Fruit fly (Drosophila melanogaster) whole organism, embryonic: ENCODE measurements around the gene Vm34Ca.

Experiments used
- Ada2b ChIP-seq: fragments of 200-800 bp; sonication (Bioruptor generic); IDR thresholded peaks from 2 replicates; pipeline ENCODE4 v1.3.6; 2022; ENCODE audit warnings: missing biosample characterization, missing genetic modification characterization
- Awh ChIP-seq: fragments of 200-800 bp; sonication (Bioruptor generic); IDR thresholded peaks from 2 replicates; pipeline ENCODE4, ENCODE4 v1.3.6; 2022; ENCODE audit warnings: missing biosample characterization, missing genetic modification characterization
- CG10654 ChIP-seq: fragments of 200-800 bp; sonication (Bioruptor generic); optimal IDR thresholded peaks from 2 replicates; lab custom pipeline; 2016; ENCODE audit warnings: missing biosample characterization, missing genetic modification characterization
- CG10959 ChIP-seq: fragments of 200-800 bp; sonication (Bioruptor generic); IDR thresholded peaks from 2 replicates; pipeline ENCODE4 v1.3.6; 2022; ENCODE audit warnings: missing biosample characterization, missing genetic modification characterization
- CG11696 ChIP-seq: fragments of 200-800 bp; sonication (Bioruptor generic); IDR thresholded peaks from 2 replicates; pipeline ENCODE4 v1.3.6; 2022; ENCODE audit warnings: missing biosample characterization, missing genetic modification characterization
- CG12104 ChIP-seq: fragments of 200-800 bp; sonication (Bioruptor generic); optimal IDR thresholded peaks from 3 replicates; lab custom pipeline; 2016; ENCODE audit warnings: missing biosample characterization, missing genetic modification characterization
- CG12744 ChIP-seq: fragments of 200-800 bp; sonication (Bioruptor generic); optimal IDR thresholded peaks from 2 replicates; lab custom pipeline; 2016; ENCODE audit warnings: missing biosample characterization, missing genetic modification characterization
- CG12769 ChIP-seq: fragments of 200-800 bp; sonication (Bioruptor generic); optimal IDR thresholded peaks from 2 replicates; lab custom pipeline; 2019; ENCODE audit warnings: missing biosample characterization, mild to moderate bottlenecking, missing genetic modification characterization, moderate library complexity
- CG13775 ChIP-seq: fragments of 200-800 bp; sonication (Bioruptor generic); optimal IDR thresholded peaks from 3 replicates; lab custom pipeline; 2017; ENCODE audit warnings: missing biosample characterization, mild to moderate bottlenecking, missing genetic modification characterization
- CG1603 ChIP-seq: fragments of 200-800 bp; sonication (Bioruptor generic); optimal IDR thresholded peaks from 2 replicates; lab custom pipeline; 2019; ENCODE audit warnings: missing biosample characterization, mild to moderate bottlenecking, missing genetic modification characterization, moderate library complexity
- CG17612 ChIP-seq: fragments of 200-800 bp; sonication (Bioruptor generic); IDR thresholded peaks from 2 replicates; pipeline ENCODE4 v1.3.6; 2022; ENCODE audit warnings: missing biosample characterization, missing genetic modification characterization
- CG18262 ChIP-seq: fragments of 200-800 bp; optimal IDR thresholded peaks from 3 replicates; lab custom pipeline; 2019; ENCODE audit warnings: missing biosample characterization, mild to moderate bottlenecking, missing genetic modification characterization, moderate library complexity
- CG2889 ChIP-seq: fragments of 200-800 bp; sonication (Bioruptor generic); IDR thresholded peaks from 3 replicates; pipeline ENCODE4 v1.3.6; 2022; ENCODE audit warnings: missing biosample characterization, missing genetic modification characterization
- CG32767 ChIP-seq: fragments of 200-800 bp; sonication (Bioruptor generic); IDR thresholded peaks from 2 replicates; pipeline ENCODE4 v1.3.6; 2022; ENCODE audit warnings: missing biosample characterization, missing genetic modification characterization
- CG34376 ChIP-seq: fragments of 200-800 bp; sonication (Bioruptor generic); optimal IDR thresholded peaks from 2 replicates; lab custom pipeline; 2018; ENCODE audit warnings: missing biosample characterization, mild to moderate bottlenecking, missing genetic modification characterization
- CG3838 ChIP-seq: fragments of 200-800 bp; sonication (Bioruptor generic); optimal IDR thresholded peaks from 3 replicates; lab custom pipeline; 2016; ENCODE audit warnings: missing biosample characterization, missing genetic modification characterization
- CG6654 ChIP-seq: fragments of 200-800 bp; sonication (Bioruptor generic); optimal IDR thresholded peaks from 2 replicates; lab custom pipeline; 2017; ENCODE audit warnings: missing biosample characterization, mild to moderate bottlenecking, missing genetic modification characterization
- CG9437 ChIP-seq: fragments of 200-800 bp; sonication (Bioruptor generic); optimal IDR thresholded peaks from 2 replicates; lab custom pipeline; 2018; ENCODE audit warnings: missing biosample characterization, mild to moderate bottlenecking, missing genetic modification characterization
- CkIIα-i1 ChIP-seq: fragments of 200-800 bp; sonication (Bioruptor generic); IDR thresholded peaks from 2 replicates; pipeline ENCODE4 v1.3.6; 2022; ENCODE audit warnings: missing biosample characterization, missing genetic modification characterization
- D19A ChIP-seq: fragments of 200-800 bp; optimal IDR thresholded peaks from 3 replicates; lab custom pipeline; 2019; ENCODE audit warnings: missing biosample characterization, mild to moderate bottlenecking, missing genetic modification characterization, moderate library complexity
- Drgx ChIP-seq: fragments of 200-800 bp; sonication (Bioruptor generic); IDR thresholded peaks from 2 replicates; pipeline ENCODE4 v1.3.6; 2022; ENCODE audit warnings: missing biosample characterization, missing genetic modification characterization
- GATAe ChIP-seq: fragments of 200-800 bp; sonication (Bioruptor generic); conservative IDR thresholded peaks from 2 replicates; pipeline ENCODE4 v1.3.6; 2022; ENCODE audit warnings: missing biosample characterization, missing genetic modification characterization
- Gsc ChIP-seq: fragments of 200-800 bp; sonication (Bioruptor generic); IDR thresholded peaks from 2 replicates; pipeline ENCODE4 v1.3.6; 2022; ENCODE audit warnings: missing biosample characterization, missing genetic modification characterization
- H15 ChIP-seq: fragments of 200-800 bp; sonication (Bioruptor generic); IDR thresholded peaks from 3 replicates; pipeline ENCODE4 v1.3.6; 2022; ENCODE audit warnings: missing biosample characterization, missing genetic modification characterization
- H2.0 ChIP-seq: fragments of 200-800 bp; sonication (Bioruptor generic); IDR thresholded peaks from 2 replicates; pipeline ENCODE4 v1.3.6; 2022; ENCODE audit warnings: missing biosample characterization, missing genetic modification characterization
- Hr51 ChIP-seq, 2 experiments: fragments of 200-800 bp; sonication (Bioruptor generic); optimal IDR thresholded peaks; 2 replicates in 1 of 2; 3 replicates in 1 of 2; lab custom pipeline; 2016 to 2018; ENCODE audit warnings: missing biosample characterization in 2 of 2, missing genetic modification characterization in 2 of 2, mild to moderate bottlenecking in 1 of 2, moderate library complexity in 1 of 2
- Hsf ChIP-seq: fragments of 200-800 bp; sonication (Bioruptor generic); optimal IDR thresholded peaks from 3 replicates; lab custom pipeline; 2016; ENCODE audit warnings: missing biosample characterization, missing genetic modification characterization
- Ptx1 ChIP-seq: fragments of 200-800 bp; sonication (Bioruptor generic); IDR thresholded peaks from 2 replicates; pipeline ENCODE4 v1.3.6; 2022; ENCODE audit warnings: missing biosample characterization, missing genetic modification characterization
- Side ChIP-seq: fragments of 200-800 bp; sonication (Bioruptor generic); optimal IDR thresholded peaks from 2 replicates; lab custom pipeline; 2016; ENCODE audit warnings: missing biosample characterization, missing genetic modification characterization
- Stat92E ChIP-seq, 3 experiments: fragments of >200 bp in 2 of 3; fragments of 200-800 bp in 1 of 3; sonication (Bioruptor generic) in 1 of 3; optimal IDR thresholded peaks; 2 replicates each; lab custom pipeline; 2017 to 2019; ENCODE audit warnings: missing biosample characterization in 3 of 3, missing genetic modification characterization in 3 of 3, mild to moderate bottlenecking in 1 of 3, moderate library complexity in 1 of 3
- Xbp1 ChIP-seq: fragments of 200-800 bp; sonication (Bioruptor generic); optimal IDR thresholded peaks from 3 replicates; lab custom pipeline; 2016; ENCODE audit warnings: missing biosample characterization, mild to moderate bottlenecking, missing genetic modification characterization
- ab ChIP-seq: fragments of 200-800 bp; sonication (Bioruptor generic); optimal IDR thresholded peaks from 2 replicates; lab custom pipeline; 2016; ENCODE audit warnings: missing biosample characterization, missing genetic modification characterization
- cg ChIP-seq: fragments of 200-800 bp; sonication (Bioruptor generic); optimal IDR thresholded peaks from 3 replicates; lab custom pipeline; 2019; ENCODE audit warnings: missing biosample characterization, mild to moderate bottlenecking, missing genetic modification characterization, moderate library complexity
- cwo ChIP-seq: fragments of 200-800 bp; sonication (Bioruptor generic); optimal IDR thresholded peaks from 3 replicates; lab custom pipeline; 2017; ENCODE audit warnings: missing biosample characterization, missing genetic modification characterization, mild to moderate bottlenecking, moderate library complexity, missing genetic modification reagents
- da ChIP-seq: fragments of 200-800 bp; sonication (Bioruptor generic); optimal IDR thresholded peaks from 2 replicates; lab custom pipeline; 2016; ENCODE audit warnings: missing biosample characterization, missing genetic modification characterization
- disco-r ChIP-seq: fragments of 200-800 bp; sonication (Bioruptor generic); optimal IDR thresholded peaks from 2 replicates; lab custom pipeline; 2016; ENCODE audit warnings: missing biosample characterization, missing genetic modification characterization
- fd102C ChIP-seq: fragments of 200-800 bp; sonication (Bioruptor generic); optimal IDR thresholded peaks from 2 replicates; lab custom pipeline; 2018; ENCODE audit warnings: missing biosample characterization, mild to moderate bottlenecking, missing genetic modification characterization, moderate library complexity
- gce ChIP-seq: fragments of 200-800 bp; sonication (Bioruptor generic); IDR thresholded peaks from 3 replicates; pipeline ENCODE4 v1.3.6; 2022; ENCODE audit warnings: missing biosample characterization, missing genetic modification characterization
- insv ChIP-seq, 2 experiments: fragments of 200-800 bp; sonication (Bioruptor generic); optimal IDR thresholded peaks; 3 replicates each; lab custom pipeline; 2016 to 2018; ENCODE audit warnings: missing biosample characterization in 2 of 2, missing genetic modification characterization in 2 of 2
- inv ChIP-seq: fragments of 200-800 bp; sonication (Bioruptor generic); IDR thresholded peaks from 2 replicates; pipeline ENCODE4 v1.3.6; 2022; ENCODE audit warnings: missing biosample characterization, missing genetic modification characterization; ENCODE audit not compliant: partially characterized antibody
- jing ChIP-seq: fragments of 200-800 bp; sonication (Bioruptor generic); optimal IDR thresholded peaks from 2 replicates; lab custom pipeline; 2018; ENCODE audit warnings: missing biosample characterization, mild to moderate bottlenecking, missing genetic modification characterization
- nmo ChIP-seq: fragments of 200-800 bp; sonication (Bioruptor generic); optimal IDR thresholded peaks from 2 replicates; lab custom pipeline; 2018; ENCODE audit warnings: missing biosample characterization, mild to moderate bottlenecking, missing genetic modification characterization, moderate library complexity
- oc ChIP-seq: fragments of 200-800 bp; sonication (Bioruptor generic); optimal IDR thresholded peaks from 2 replicates; lab custom pipeline; 2018; ENCODE audit warnings: missing biosample characterization, mild to moderate bottlenecking, missing genetic modification characterization, moderate library complexity
- pros ChIP-seq: fragments of 200-800 bp; sonication (Bioruptor generic); optimal IDR thresholded peaks from 3 replicates; lab custom pipeline; 2019; ENCODE audit warnings: missing biosample characterization, mild to moderate bottlenecking, missing genetic modification characterization, moderate library complexity
- ro ChIP-seq: fragments of 200-800 bp; sonication (Bioruptor generic); IDR thresholded peaks from 2 replicates; pipeline ENCODE4 v1.3.6; 2022; ENCODE audit warnings: missing biosample characterization, missing genetic modification characterization
- vfl ChIP-seq: fragments of 200-800 bp; sonication (Bioruptor generic); optimal IDR thresholded peaks from 2 replicates; lab custom pipeline; 2016; ENCODE audit warnings: missing biosample characterization, missing genetic modification characterization
- yki ChIP-seq: fragments of >200 bp; optimal IDR thresholded peaks from 3 replicates; lab custom pipeline; 2018
- zen ChIP-seq: fragments of 200-800 bp; sonication (Bioruptor generic); optimal IDR thresholded peaks from 3 replicates; lab custom pipeline; 2018; ENCODE audit warnings: missing biosample characterization, mild to moderate bottlenecking, missing genetic modification characterization, moderate library complexity
- zf30C ChIP-seq: fragments of 200-800 bp; sonication (Bioruptor generic); optimal IDR thresholded peaks from 3 replicates; lab custom pipeline; 2018; ENCODE audit warnings: missing biosample characterization, mild to moderate bottlenecking, missing genetic modification characterization

Vm34Ca gene

DNA sequence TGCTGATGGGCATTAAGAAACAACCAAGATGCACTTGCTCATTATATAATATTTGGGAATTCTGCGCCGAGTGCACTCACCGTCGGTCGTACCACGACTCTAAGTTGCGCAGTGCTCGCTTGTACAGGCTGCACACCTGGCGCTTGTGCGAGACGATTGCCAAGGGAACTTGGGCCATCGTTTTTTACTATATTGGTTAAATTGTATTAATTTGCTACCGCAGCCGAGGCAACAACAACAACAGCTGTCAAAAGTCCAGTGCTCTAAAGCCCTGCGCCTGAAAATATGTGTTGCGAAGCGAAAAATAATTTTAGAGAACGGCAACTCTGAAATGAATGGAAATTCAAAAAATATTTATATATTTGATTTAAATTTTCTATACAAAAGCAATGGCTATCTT is 40.7 kb downstream of the Vm34Ca start, which contains the start of gene ND-B22 (continued):
- TF ChIP-seq zen (tag; lab: Kevin White, UChicago) (peak; percentile 12), pros (GFP tag; lab: Kevin White, UChicago) (no peak), CG13775 (GFP tag; lab: Kevin White, UChicago) (no peak), CG12769 (tag; lab: Kevin White, UChicago) (no peak), jing (GFP tag; lab: Kevin White, UChicago) (no peak), Side (no peak), CG11696 (GFP tag; lab: Robert Waterston, UW) (no peak), da (GFP tag; lab: Kevin White, UChicago) (no peak)

dm6 chr2L:13368940-13369339 is 42.5 kb downstream of the Vm34Ca start, which contains the start of gene CG31855:
Gene CG31855 (plus strand): TSS chr2L:13369204.
- no peak for TF ChIP-seq inv
- peak; percentile 22 for TF ChIP-seq CG3838 (GFP tag; lab: Kevin White, UChicago)
- TF ChIP-seq CkIIα-i1 (GFP tag; lab: Robert Waterston, UW): no peak
- peak; percentile 62 for TF ChIP-seq nmo
- peak; percentile 81 to 82 for TF ChIP-seq Hr51 (GFP tag; optimal IDR thresholded peaks at IDR 0.05; lab: Kevin White, UChicago)
- TF ChIP-seq Drgx (GFP tag; lab: Robert Waterston, UW): peak; percentile 51; the same call in 1 of the 2 replicates
- peak; percentile 77 for TF ChIP-seq CG18262
- TF ChIP-seq CG12744: peak; percentile 63
- peak; percentile 68 for TF ChIP-seq cwo (GFP tag; lab: Kevin White, UChicago)
- peak; percentile 35; the same call in 1 of the 3 replicates for TF ChIP-seq gce (GFP tag; lab: Robert Waterston, UW)
- TF ChIP-seq Gsc: no peak
- peak; percentile 90 for TF ChIP-seq CG34376 (GFP tag; lab: Kevin White, UChicago)
- TF ChIP-seq CG13775 (GFP tag; lab: Kevin White, UChicago): peak; percentile 59
- TF ChIP-seq zf30C (GFP tag; lab: Kevin White, UChicago): no peak
- peak; percentile 68 for TF ChIP-seq CG1603
- no peak for TF ChIP-seq CG6654 (GFP tag; lab: Kevin White, UChicago)
- peak; percentile 80 for TF ChIP-seq Hsf (GFP tag; lab: Kevin White, UChicago)
- peak; percentile 57; the same call in 2 of the 3 replicates for TF ChIP-seq CG2889 (GFP tag; lab: Robert Waterston, UW)
- TF ChIP-seq GATAe (GFP tag; lab: Robert Waterston, UW): peak; percentile 30; the same call in 1 of the 2 replicates
- peak; percentile 39 for TF ChIP-seq CG17612 (GFP tag; lab: Robert Waterston, UW)
- peak; percentile 74 for TF ChIP-seq Ada2b (GFP tag; lab: Robert Waterston, UW)
- no peak for TF ChIP-seq cg (GFP tag; lab: Kevin White, UChicago)
- TF ChIP-seq fd102C (GFP tag; lab: Kevin White, UChicago): peak; percentile 21
- TF ChIP-seq yki (lab: Kevin White, UChicago): no peak
- peak; percentile 39; the same call in 1 of the 2 replicates for TF ChIP-seq ro
- no peak for TF ChIP-seq CG32767 (GFP tag; lab: Robert Waterston, UW)
- TF ChIP-seq vfl (GFP tag; lab: Kevin White, UChicago): peak; percentile 80
- peak; percentile 59 for TF ChIP-seq ab (GFP tag; lab: Kevin White, UChicago)
- peak; percentile 66 for TF ChIP-seq disco-r (GFP tag; lab: Kevin White, UChicago)
- peak; percentile 56 for TF ChIP-seq D19A (tag; lab: Kevin White, UChicago)
- no peak for TF ChIP-seq Stat92E (GFP tag; optimal IDR thresholded peaks at IDR 0.05; lab: Kevin White, UChicago)
- TF ChIP-seq Xbp1 (GFP tag; lab: Kevin White, UChicago): peak; percentile 90
- TF ChIP-seq CG10959 (GFP tag; lab: Robert Waterston, UW): peak; percentile 76
- TF ChIP-seq CG12104 (GFP tag; lab: Kevin White, UChicago): peak; percentile 67
- TF ChIP-seq H2.0 (GFP tag; lab: Robert Waterston, UW): peak; percentile 78
- TF ChIP-seq Awh: peak; percentile 46; the same call in 1 of the 2 replicates
- TF ChIP-seq oc (tag; lab: Kevin White, UChicago): no peak
- TF ChIP-seq H15: peak; percentile 87
- peak; percentile 85 for TF ChIP-seq Ptx1 (GFP tag; lab: Robert Waterston, UW)
- peak in 1 of 2 experiments; percentile 55 for TF ChIP-seq insv (GFP tag; optimal IDR thresholded peaks at IDR 0.05; lab: Kevin White, UChicago)
- peak; percentile 68 for TF ChIP-seq CG9437 (GFP tag; lab: Kevin White, UChicago)
- TF ChIP-seq CG10654 (GFP tag; lab: Kevin White, UChicago): peak; percentile 76
